Fruit fly (Drosophila melanogaster): ENCODE data around the gene CG32683.

- TF ChIP-seq CG8478 (optimal IDR thresholded peaks at IDR 0.05) = no peak
- no peak for TF ChIP-seq psq (optimal IDR thresholded peaks at IDR 0.05)
- no peak for TF ChIP-seq usp (GFP tag; optimal IDR thresholded peaks at IDR 0.05)
- no peak for TF ChIP-seq EcR (GFP tag; optimal IDR thresholded peaks at IDR 0.05)
- no peak for TF ChIP-seq pan (optimal IDR thresholded peaks at IDR 0.05)
- TF ChIP-seq Dll (optimal IDR thresholded peaks at IDR 0.05) = no peak
Measured at dm6 chrX:10387672-10388071, 67.0 kb downstream of the CG32683 start.
